Fruit fly (Drosophila melanogaster) whole organism, adult: ENCODE data around the gene Nup35.

Experiments
- CG33017 ChIP-seq: fragments of 200-800 bp; sonication (Bioruptor generic); optimal IDR thresholded peaks from 2 replicates; lab custom pipeline; 2018; ENCODE audit warnings: missing biosample characterization, mild to moderate bottlenecking, missing genetic modification characterization, moderate library complexity
- Crg-1 ChIP-seq: fragments of 200-800 bp; sonication (Bioruptor generic); optimal IDR thresholded peaks from 2 replicates; lab custom pipeline; 2016; ENCODE audit warnings: missing biosample characterization, missing genetic modification characterization
- Mnt ChIP-seq: fragments of 200-800 bp; sonication (Bioruptor generic); optimal IDR thresholded peaks from 2 replicates; lab custom pipeline; 2016; ENCODE audit warnings: missing biosample characterization, mild to moderate bottlenecking, missing genetic modification characterization

dm6 chrX:18652879-18653278 is 4.9 kb downstream of the Nup35 start, which contains the start of gene Ing3:
- TF ChIP-seq CG33017 (tag; lab: Kevin White, UChicago) (no peak), Mnt (no peak), Crg-1 (GFP tag; lab: Kevin White, UChicago) (no peak)
